Worm (Caenorhabditis elegans): Measurements from ENCODE around the gene cng-3.

ce11 chrIV:9508612-9509011, 27.8 kb upstream of the cng-3 start, which contains the start of gene ethe-1:
- TF ChIP-seq W03F9.2 (tag; optimal IDR thresholded peaks at IDR 0.05) (no peak), dao-5 (tag; optimal IDR thresholded peaks at IDR 0.05) (no peak), him-1 (tag; optimal IDR thresholded peaks at IDR 0.05) (no peak)
